Fruit fly (Drosophila melanogaster) whole organism, embryonic: Measurements from ENCODE around the gene CG42693.

Source experiments
- Blimp-1 ChIP-seq: fragments of 200-800 bp; sonication (Bioruptor generic); optimal IDR thresholded peaks from 3 replicates; lab custom pipeline; 2018; ENCODE audit warnings: missing biosample characterization, missing genetic modification characterization, mild to moderate bottlenecking, moderate library complexity, missing genetic modification reagents
- CG11093 ChIP-seq: fragments of 200-800 bp; sonication (Bioruptor generic); IDR thresholded peaks from 3 replicates; pipeline ENCODE4 v1.3.6; 2022; ENCODE audit warnings: missing biosample characterization, missing genetic modification characterization
- CG11398 ChIP-seq: fragments of 200-800 bp; sonication (Bioruptor generic); optimal IDR thresholded peaks from 2 replicates; lab custom pipeline; 2016; ENCODE audit warnings: missing biosample characterization, missing genetic modification characterization
- CG14710 ChIP-seq: fragments of 200-800 bp; sonication (Bioruptor generic); optimal IDR thresholded peaks from 3 replicates; lab custom pipeline; 2019; ENCODE audit warnings: missing biosample characterization, mild to moderate bottlenecking, missing genetic modification characterization, moderate library complexity
- CG14965 ChIP-seq: fragments of 200-800 bp; sonication (Bioruptor generic); optimal IDR thresholded peaks from 2 replicates; lab custom pipeline; 2016; ENCODE audit warnings: missing biosample characterization, missing genetic modification characterization, borderline replicate concordance
- CG1529 ChIP-seq: fragments of 200-800 bp; sonication (Bioruptor generic); optimal IDR thresholded peaks from 3 replicates; lab custom pipeline; 2018; ENCODE audit warnings: missing biosample characterization, missing genetic modification characterization
- CG1603 ChIP-seq: fragments of 200-800 bp; sonication (Bioruptor generic); optimal IDR thresholded peaks from 2 replicates; lab custom pipeline; 2019; ENCODE audit warnings: missing biosample characterization, mild to moderate bottlenecking, missing genetic modification characterization, moderate library complexity
- CG16813 ChIP-seq: fragments of 200-800 bp; sonication (Bioruptor generic); IDR thresholded peaks from 3 replicates; pipeline ENCODE4 v1.3.6; 2022; ENCODE audit warnings: missing biosample characterization, missing genetic modification characterization; ENCODE audit not compliant: partially characterized antibody
- CG17829 ChIP-seq: fragments of 200-800 bp; optimal IDR thresholded peaks from 2 replicates; lab custom pipeline; 2019; ENCODE audit warnings: missing biosample characterization, mild to moderate bottlenecking, missing genetic modification characterization, moderate library complexity
- CG30431 ChIP-seq: fragments of 200-800 bp; sonication (Bioruptor generic); optimal IDR thresholded peaks from 2 replicates; lab custom pipeline; 2017; ENCODE audit warnings: missing biosample characterization, missing genetic modification characterization
- CG3726 ChIP-seq: fragments of 200-800 bp; sonication (Bioruptor generic); IDR thresholded peaks from 3 replicates; pipeline ENCODE4, ENCODE4 v1.3.6; 2022; ENCODE audit warnings: missing biosample characterization, missing genetic modification characterization
- CG4424 ChIP-seq: fragments of 200-800 bp; sonication (Bioruptor generic); optimal IDR thresholded peaks from 3 replicates; lab custom pipeline; 2016; ENCODE audit warnings: missing biosample characterization, missing genetic modification characterization
- CG4820 ChIP-seq: fragments of 200-800 bp; sonication (Bioruptor generic); optimal IDR thresholded peaks from 3 replicates; lab custom pipeline; 2016; ENCODE audit warnings: missing biosample characterization, missing genetic modification characterization
- CG6175 ChIP-seq: fragments of 200-800 bp; sonication (Bioruptor generic); IDR thresholded peaks from 3 replicates; pipeline ENCODE4 v1.3.6; 2022; ENCODE audit warnings: missing biosample characterization, missing genetic modification characterization
- CG6272 ChIP-seq: fragments of 200-800 bp; sonication (Bioruptor generic); IDR thresholded peaks from 2 replicates; pipeline ENCODE4 v1.3.6; 2022; ENCODE audit warnings: missing biosample characterization, missing genetic modification characterization
- CG6689 ChIP-seq: fragments of 200-800 bp; sonication (Bioruptor generic); IDR thresholded peaks from 2 replicates; pipeline ENCODE4 v1.3.6; 2022; ENCODE audit warnings: missing biosample characterization, missing genetic modification characterization
- CG8944 ChIP-seq: fragments of 200-800 bp; sonication (Bioruptor generic); optimal IDR thresholded peaks from 3 replicates; lab custom pipeline; 2016; ENCODE audit warnings: missing biosample characterization, missing genetic modification characterization
- CG9609 ChIP-seq: fragments of 200-800 bp; sonication (Bioruptor generic); optimal IDR thresholded peaks from 3 replicates; lab custom pipeline; 2016; ENCODE audit warnings: missing biosample characterization, missing genetic modification characterization
- Drgx ChIP-seq: fragments of 200-800 bp; sonication (Bioruptor generic); IDR thresholded peaks from 2 replicates; pipeline ENCODE4 v1.3.6; 2022; ENCODE audit warnings: missing biosample characterization, missing genetic modification characterization
- Ets65A ChIP-seq: fragments of 200-800 bp; sonication (Bioruptor generic); peaks from one replicate; lab custom pipeline; 2016; ENCODE audit warnings: missing biosample characterization, missing genetic modification characterization
- GATAe ChIP-seq: fragments of 200-800 bp; sonication (Bioruptor generic); conservative IDR thresholded peaks from 2 replicates; pipeline ENCODE4 v1.3.6; 2022; ENCODE audit warnings: missing biosample characterization, missing genetic modification characterization
- Gsc ChIP-seq: fragments of 200-800 bp; sonication (Bioruptor generic); IDR thresholded peaks from 2 replicates; pipeline ENCODE4 v1.3.6; 2022; ENCODE audit warnings: missing biosample characterization, missing genetic modification characterization
- Lhr ChIP-seq: fragments of 200-800 bp; sonication (Bioruptor generic); optimal IDR thresholded peaks from 3 replicates; lab custom pipeline; 2017; ENCODE audit warnings: mild to moderate bottlenecking, missing biosample characterization, missing genetic modification reagents, missing genetic modification characterization
- Max ChIP-seq: fragments of 200-800 bp; sonication (Bioruptor generic); optimal IDR thresholded peaks from 2 replicates; lab custom pipeline; 2016; ENCODE audit warnings: missing biosample characterization, mild to moderate bottlenecking, missing genetic modification characterization
- Med ChIP-seq: fragments of 200-800 bp; sonication (Bioruptor generic); peaks from one replicate; lab custom pipeline; 2016; ENCODE audit warnings: missing biosample characterization, missing genetic modification characterization, mild to moderate bottlenecking, inconsistent platforms, moderate library complexity
- Nf-YC ChIP-seq: fragments of 200-800 bp; optimal IDR thresholded peaks from 3 replicates; lab custom pipeline; 2019; ENCODE audit warnings: missing biosample characterization, mild to moderate bottlenecking, missing genetic modification characterization, moderate library complexity
- Oli ChIP-seq: fragments of 200-800 bp; sonication (Bioruptor generic); optimal IDR thresholded peaks from 2 replicates; lab custom pipeline; 2018; ENCODE audit warnings: missing biosample characterization, mild to moderate bottlenecking, missing genetic modification characterization, moderate library complexity
- Opbp ChIP-seq: fragments of 200-800 bp; sonication (Bioruptor generic); IDR thresholded peaks from 3 replicates; pipeline ENCODE4 v1.3.6; 2022; ENCODE audit warnings: missing biosample characterization, missing genetic modification characterization; ENCODE audit not compliant: partially characterized antibody
- Pdp1 ChIP-seq, 2 experiments: fragments of 200-800 bp; sonication (Bioruptor generic); optimal IDR thresholded peaks; 3 replicates each; lab custom pipeline; 2016; ENCODE audit warnings: missing biosample characterization in 2 of 2, missing genetic modification characterization in 2 of 2, mild to moderate bottlenecking in 1 of 2, moderate library complexity in 1 of 2
- Ptx1 ChIP-seq: fragments of 200-800 bp; sonication (Bioruptor generic); IDR thresholded peaks from 2 replicates; pipeline ENCODE4 v1.3.6; 2022; ENCODE audit warnings: missing biosample characterization, missing genetic modification characterization
- Xrp1 ChIP-seq: fragments of 200-800 bp; sonication (Bioruptor generic); IDR thresholded peaks from 2 replicates; pipeline ENCODE4 v1.3.6; 2022; ENCODE audit warnings: missing biosample characterization, missing genetic modification characterization
- ara ChIP-seq: fragments of 200-800 bp; sonication (Bioruptor generic); IDR thresholded peaks from 2 replicates; pipeline ENCODE4 v1.3.6; 2022; ENCODE audit warnings: missing biosample characterization, missing genetic modification characterization
- bsh ChIP-seq, 2 experiments: fragments of 200-800 bp; sonication (Bioruptor generic); optimal IDR thresholded peaks; 2 replicates each; lab custom pipeline; 2017 to 2018; ENCODE audit warnings: mild to moderate bottlenecking in 2 of 2, missing biosample characterization in 2 of 2, missing genetic modification characterization in 2 of 2, moderate library complexity in 1 of 2
- chn ChIP-seq: fragments of 200-800 bp; sonication (Bioruptor generic); optimal IDR thresholded peaks from 2 replicates; lab custom pipeline; 2016; ENCODE audit warnings: missing biosample characterization, missing genetic modification characterization
- corto ChIP-seq: fragments of 200-800 bp; sonication (Bioruptor generic); optimal IDR thresholded peaks from 2 replicates; lab custom pipeline; 2016; ENCODE audit warnings: missing biosample characterization, mild to moderate bottlenecking, missing genetic modification characterization, moderate library complexity
- crc ChIP-seq: fragments of 200-800 bp; sonication (Bioruptor generic); optimal IDR thresholded peaks from 2 replicates; lab custom pipeline; 2016; ENCODE audit warnings: missing biosample characterization, missing genetic modification characterization
- da ChIP-seq: fragments of 200-800 bp; sonication (Bioruptor generic); optimal IDR thresholded peaks from 2 replicates; lab custom pipeline; 2016; ENCODE audit warnings: missing biosample characterization, missing genetic modification characterization
- dmrt11E ChIP-seq: fragments of 200-800 bp; sonication (Bioruptor generic); optimal IDR thresholded peaks from 3 replicates; lab custom pipeline; 2018; ENCODE audit warnings: missing biosample characterization, mild to moderate bottlenecking, missing genetic modification characterization, moderate library complexity
- jigr1 ChIP-seq: fragments of 200-800 bp; sonication (Bioruptor generic); IDR thresholded peaks from 3 replicates; pipeline ENCODE4 v1.3.6; 2022; ENCODE audit warnings: missing biosample characterization, missing genetic modification characterization
- kah ChIP-seq: fragments of 200-800 bp; sonication (Bioruptor generic); optimal IDR thresholded peaks from 2 replicates; lab custom pipeline; 2018; ENCODE audit warnings: missing biosample characterization, mild to moderate bottlenecking, missing genetic modification characterization
- ken ChIP-seq: fragments of 200-800 bp; sonication (Bioruptor generic); IDR thresholded peaks from 3 replicates; pipeline ENCODE4 v1.3.6; 2022; ENCODE audit warnings: missing biosample characterization, missing genetic modification characterization
- lmd ChIP-seq: fragments of 200-800 bp; sonication (Bioruptor generic); IDR thresholded peaks from 2 replicates; pipeline ENCODE4 v1.3.6; 2022; ENCODE audit warnings: missing biosample characterization, missing genetic modification characterization
- prd ChIP-seq, 3 experiments: fragments of >200 bp in 2 of 3; fragments of 200-800 bp in 1 of 3; sonication (Bioruptor generic) in 1 of 3; optimal IDR thresholded peaks in 2 of 3; IDR thresholded peaks in 1 of 3; 2 replicates in 2 of 3; 3 replicates in 1 of 3; pipeline versions ENCODE4 v1.3.6 to Lab custom; 2017 to 2022; ENCODE audit warnings: missing biosample characterization in 1 of 3, missing genetic modification characterization in 1 of 3
- psq ChIP-seq: fragments of 200-800 bp; sonication (Bioruptor generic); optimal IDR thresholded peaks from 2 replicates; lab custom pipeline; 2017; ENCODE audit warnings: missing biosample characterization, missing genetic modification characterization
- ranshi ChIP-seq: fragments of 200-800 bp; sonication (Bioruptor generic); IDR thresholded peaks from 2 replicates; pipeline ENCODE4 v1.3.6; 2022; ENCODE audit warnings: missing biosample characterization, missing genetic modification characterization
- sens ChIP-seq: fragments of 200-800 bp; sonication (Bioruptor generic); peaks from one replicate; lab custom pipeline; 2016; ENCODE audit warnings: missing biosample characterization, missing genetic modification characterization
- tin ChIP-seq: fragments of 200-800 bp; sonication (Bioruptor generic); optimal IDR thresholded peaks from 3 replicates; lab custom pipeline; 2016; ENCODE audit warnings: missing biosample characterization, missing genetic modification characterization
- tna ChIP-seq: fragments of 200-800 bp; sonication (Bioruptor generic); IDR thresholded peaks from 2 replicates; pipeline ENCODE4 v1.3.6; 2022; ENCODE audit warnings: missing biosample characterization, missing genetic modification characterization; ENCODE audit not compliant: partially characterized antibody
- tup ChIP-seq: fragments of 200-800 bp; sonication (Bioruptor generic); optimal IDR thresholded peaks from 2 replicates; lab custom pipeline; 2016; ENCODE audit warnings: missing biosample characterization, mild to moderate bottlenecking, missing genetic modification characterization, moderate library complexity
- wek ChIP-seq: fragments of 200-800 bp; sonication (Bioruptor generic); optimal IDR thresholded peaks from 3 replicates; lab custom pipeline; 2018; ENCODE audit warnings: missing biosample characterization, mild to moderate bottlenecking, missing genetic modification characterization, moderate library complexity
- zfh2 ChIP-seq: fragments of 200-800 bp; sonication (Bioruptor generic); optimal IDR thresholded peaks from 2 replicates; lab custom pipeline; 2016; ENCODE audit warnings: missing biosample characterization, missing genetic modification characterization

Gene CG42693

dm6 chr3R:31680773-31681172 is 27.4 kb downstream of the CG42693 start:
- TF ChIP-seq Ptx1, result peak; percentile 39; the same call in 1 of the 2 replicates
- TF ChIP-seq ranshi (GFP tag; lab: Robert Waterston, UW), result no peak
- TF ChIP-seq psq, result no peak
- peak; percentile 34 for TF ChIP-seq CG4424
- TF ChIP-seq GATAe, result no peak
- no peak for TF ChIP-seq tup
- no peak for TF ChIP-seq wek (GFP tag; lab: Kevin White, UChicago)
- TF ChIP-seq kah (GFP tag; lab: Kevin White, UChicago), result no peak
- 0 out of 2 replicates have a peak, but pooled peaks have one; percentile 40 for TF ChIP-seq CG6689 (GFP tag; lab: Robert Waterston, UW)
- no peak for TF ChIP-seq prd (optimal IDR thresholded peaks at IDR 0.05; lab: Kevin White, UChicago)
- peak; percentile 66; the same call in 2 of the 3 replicates for TF ChIP-seq prd (GFP tag; IDR thresholded peaks at IDR 0.05; lab: Robert Waterston, UW)
- peak; percentile 33 for TF ChIP-seq CG14710 (tag; lab: Kevin White, UChicago)
- TF ChIP-seq CG6272 (GFP tag; lab: Robert Waterston, UW), result no peak
- TF ChIP-seq Opbp (GFP tag; lab: Robert Waterston, UW), result no peak
- TF ChIP-seq CG4820 (GFP tag; lab: Kevin White, UChicago), result peak; percentile 30
- TF ChIP-seq CG11093 (GFP tag; lab: Robert Waterston, UW), result no peak
- TF ChIP-seq zfh2, result no peak
- TF ChIP-seq Xrp1 (GFP tag; lab: Robert Waterston, UW), result peak; percentile 54
- no peak for TF ChIP-seq ken
- TF ChIP-seq chn (GFP tag; lab: Kevin White, UChicago), result peak; percentile 9
- peak; percentile 99 for TF ChIP-seq Drgx (GFP tag; lab: Robert Waterston, UW)
- 0 out of 3 replicates have a peak, but pooled peaks have one; percentile 6 for TF ChIP-seq CG3726 (GFP tag; lab: Robert Waterston, UW)
- no peak for TF ChIP-seq crc (GFP tag; lab: Kevin White, UChicago)
- no peak for TF ChIP-seq CG9609 (GFP tag; lab: Kevin White, UChicago)
- TF ChIP-seq lmd (GFP tag; lab: Robert Waterston, UW), result peak; percentile 18; the same call in 1 of the 2 replicates
- no peak for TF ChIP-seq Lhr
- TF ChIP-seq CG11398 (GFP tag; lab: Kevin White, UChicago), result no peak
- no peak for TF ChIP-seq jigr1
- peak; percentile 18 for TF ChIP-seq tin (GFP tag; lab: Kevin White, UChicago)
- TF ChIP-seq CG14965, result no peak
- peak; percentile 36 to 95 for TF ChIP-seq bsh (GFP tag; optimal IDR thresholded peaks at IDR 0.05; lab: Kevin White, UChicago)
- peak; percentile 52 for TF ChIP-seq dmrt11E (tag; lab: Kevin White, UChicago)
- peak; percentile 76 for TF ChIP-seq sens (GFP tag; lab: Kevin White, UChicago)
- no peak for TF ChIP-seq Max (GFP tag; lab: Kevin White, UChicago)
- TF ChIP-seq Blimp-1 (GFP tag; lab: Kevin White, UChicago), result peak; percentile 28
- no peak for TF ChIP-seq CG30431 (GFP tag; lab: Kevin White, UChicago)
- no peak for TF ChIP-seq da (GFP tag; lab: Kevin White, UChicago)
- TF ChIP-seq CG6175, result no peak
- TF ChIP-seq Ets65A (GFP tag; lab: Kevin White, UChicago), result peak; percentile 89
- no peak for TF ChIP-seq tna
- peak; percentile 8 for TF ChIP-seq CG17829 (tag; lab: Kevin White, UChicago)
- TF ChIP-seq ara (GFP tag; lab: Robert Waterston, UW), result peak; percentile 38; the same call in 1 of the 2 replicates
- peak; percentile 12 for TF ChIP-seq corto (GFP tag; lab: Kevin White, UChicago)
- TF ChIP-seq CG16813 (GFP tag; lab: Robert Waterston, UW), result no peak
- peak; percentile 12 for TF ChIP-seq CG8944 (GFP tag; lab: Kevin White, UChicago)
- no peak for TF ChIP-seq Nf-YC (tag; lab: Kevin White, UChicago)
- TF ChIP-seq Med (GFP tag; lab: Kevin White, UChicago), result peak; percentile 75
- TF ChIP-seq CG1603 (tag; lab: Kevin White, UChicago), result peak; percentile 42
- TF ChIP-seq Pdp1 (GFP tag; optimal IDR thresholded peaks at IDR 0.05; lab: Kevin White, UChicago), result peak in 1 of 2 experiments; percentile 5
- TF ChIP-seq CG1529 (GFP tag; lab: Kevin White, UChicago), result no peak
- no peak for TF ChIP-seq Oli (tag; lab: Kevin White, UChicago)
- no peak for TF ChIP-seq Gsc (GFP tag; lab: Robert Waterston, UW)
